Worm (Caenorhabditis elegans) whole organism, L3 larva: ENCODE results near the gene Y22D7AL.10.

ENCODE experiments used
- ZK546.5 ChIP-seq: sonication (generic microtip); optimal IDR thresholded peaks from 2 replicates; lab custom pipeline; 2017; ENCODE audit warnings: missing biosample characterization, missing genetic modification characterization
- ama-1 ChIP-seq: fragments of 150-350 bp; optimal IDR thresholded peaks from 2 replicates; lab custom pipeline; 2018
- ceh-9 ChIP-seq: sonication (generic microtip); optimal IDR thresholded peaks from 2 replicates; lab custom pipeline; 2018; ENCODE audit warnings: missing biosample characterization, missing genetic modification characterization
- egl-27 ChIP-seq: sonication (generic microtip); optimal IDR thresholded peaks from 4 replicates; lab custom pipeline; 2017; ENCODE audit warnings: missing biosample characterization, missing genetic modification reagents, missing genetic modification characterization
- elt-3 ChIP-seq, 3 experiments: fragments of 150-350 bp in 1 of 3; sonication (generic microtip) in 2 of 3; optimal IDR thresholded peaks; 2 replicates in 2 of 3; 4 replicates in 1 of 3; lab custom pipeline; 2014 to 2017; ENCODE audit warnings: missing biosample characterization in 3 of 3, missing genetic modification characterization in 3 of 3
- lin-39 ChIP-seq: fragments of 150-350 bp; optimal IDR thresholded peaks from 2 replicates; lab custom pipeline; 2018; ENCODE audit warnings: missing biosample characterization, missing genetic modification reagents, missing genetic modification characterization
- nhr-11 ChIP-seq: fragments of 150-350 bp; optimal IDR thresholded peaks from 2 replicates; lab custom pipeline; 2014; ENCODE audit warnings: missing biosample characterization, missing genetic modification characterization
- nhr-77 ChIP-seq: fragments of 150-350 bp; optimal IDR thresholded peaks from 2 replicates; lab custom pipeline; 2014; ENCODE audit warnings: missing biosample characterization, missing genetic modification characterization
- pqm-1 ChIP-seq: fragments of 150-350 bp; optimal IDR thresholded peaks from 2 replicates; lab custom pipeline; 2017; ENCODE audit warnings: missing biosample characterization, missing genetic modification characterization, inconsistent platforms
- unc-39 ChIP-seq: sonication (generic microtip); optimal IDR thresholded peaks from 4 replicates; lab custom pipeline; 2017; ENCODE audit warnings: missing biosample characterization, missing genetic modification characterization
- zag-1 ChIP-seq: fragments of 150-350 bp; optimal IDR thresholded peaks from 2 replicates; lab custom pipeline; 2014; ENCODE audit warnings: missing biosample characterization, missing genetic modification characterization
- ztf-11 ChIP-seq: fragments of 150-350 bp; optimal IDR thresholded peaks from 2 replicates; lab custom pipeline; 2014; ENCODE audit warnings: missing biosample characterization, missing genetic modification characterization

ce11 chrIII:1578566-1578965 is 40.2 kb downstream of the Y22D7AL.10 start:
- TF ChIP-seq lin-39 (no peak), ceh-9 (tag; lab: Kevin White, UChicago) (no peak), nhr-77 (tag; lab: Kevin White, UChicago) (no peak), ZK546.5 (tag; lab: Kevin White, UChicago) (no peak), zag-1 (no peak), ztf-11 (tag; lab: Kevin White, UChicago) (no peak), ama-1 (lab: Kevin White, UChicago) (no peak), elt-3 (tag; optimal IDR thresholded peaks at IDR 0.05; lab: Kevin White, UChicago) (no peak), pqm-1 (tag; lab: Kevin White, UChicago) (no peak), egl-27 (tag; lab: Kevin White, UChicago) (no peak), nhr-11 (tag; lab: Kevin White, UChicago) (no peak), unc-39 (no peak)
